Worm (Caenorhabditis elegans) whole organism, late embryonic: ENCODE measurements around the gene rab-21.

Source experiments
- ama-1 ChIP-seq: fragments of 150-350 bp; optimal IDR thresholded peaks from 2 replicates; lab custom pipeline; 2014
- ceh-6 ChIP-seq: fragments of 200-800 bp; sonication (Bioruptor generic); optimal IDR thresholded peaks from 2 replicates; lab custom pipeline; 2018; ENCODE audit warnings: mild to moderate bottlenecking, missing genetic modification characterization, missing compliant biosample characterization
- che-1 ChIP-seq: sonication (generic microtip); optimal IDR thresholded peaks from 2 replicates; lab custom pipeline; 2016; ENCODE audit warnings: mild to moderate bottlenecking, missing genetic modification characterization, missing compliant biosample characterization
- dve-1 ChIP-seq: sonication (generic microtip); optimal IDR thresholded peaks from 2 replicates; lab custom pipeline; 2017; ENCODE audit warnings: antibody characterized with exemption, mild to moderate bottlenecking, missing genetic modification characterization, missing compliant biosample characterization
- hlh-15 ChIP-seq: sonication (generic microtip); optimal IDR thresholded peaks from 2 replicates; lab custom pipeline; 2016; ENCODE audit warnings: missing genetic modification characterization, missing compliant biosample characterization
- unc-3 ChIP-seq, 2 experiments: fragments of 200-800 bp in 1 of 2; sonication (Bioruptor generic) in 1 of 2; sonication (generic microtip) in 1 of 2; conservative IDR thresholded peaks in 1 of 2; optimal IDR thresholded peaks in 1 of 2; 2 replicates each; pipeline versions ENCODE4 v1.3.6 to Lab custom; 2016 to 2022; ENCODE audit warnings: missing compliant biosample characterization in 2 of 2, missing genetic modification characterization in 2 of 2, missing genetic modification reagents in 1 of 2
- unc-86 ChIP-seq: sonication (generic microtip); optimal IDR thresholded peaks from 2 replicates; lab custom pipeline; 2016; ENCODE audit warnings: missing genetic modification characterization, missing compliant biosample characterization

- TF ChIP-seq unc-86: no peak
- TF ChIP-seq unc-3 (GFP tag; conservative IDR thresholded peaks at IDR 0.05; lab: Robert Waterston, UW): no peak
- no peak for TF ChIP-seq unc-3 (tag; optimal IDR thresholded peaks at IDR 0.05; lab: Kevin White, UChicago)
- TF ChIP-seq hlh-15 (tag; lab: Kevin White, UChicago): no peak
- no peak for TF ChIP-seq ama-1 (lab: Kevin White, UChicago)
- no peak for TF ChIP-seq dve-1 (tag; lab: Kevin White, UChicago)
- TF ChIP-seq ceh-6 (GFP tag; lab: Kevin White, UChicago): no peak
- no peak for TF ChIP-seq che-1 (tag; lab: Kevin White, UChicago)
These were observed 7.2 kb upstream of the rab-21 start, which contains the start of gene trcs-2 for ce11 chrII:8721955-8722524.
